Fruit fly (Drosophila melanogaster): ENCODE results near the gene CG45012.

The CG45012 gene

dm6 chr2L:11813665-11814087 is 20.7 kb upstream of the CG45012 start, which contains the start of gene CycY (continued):
- TF ChIP-seq zfh2 (GFP tag; optimal IDR thresholded peaks at IDR 0.05) (no peak), Optix (GFP tag; IDR thresholded peaks at IDR 0.05) (no peak), Elba2 (GFP tag; optimal IDR thresholded peaks at IDR 0.05) (no peak), sim (GFP tag; IDR thresholded peaks at IDR 0.05) (no peak), BtbVII (GFP tag; optimal IDR thresholded peaks at IDR 0.05) (no peak), ind (GFP tag; optimal IDR thresholded peaks at IDR 0.05) (no peak), h (optimal IDR thresholded peaks at IDR 0.05) (no peak), Sox102F (GFP tag; optimal IDR thresholded peaks at IDR 0.05) (peak; percentile 26), CG11093 (GFP tag; IDR thresholded peaks at IDR 0.05) (no peak), ssp (GFP tag; IDR thresholded peaks at IDR 0.05) (0 out of 2 replicates have a peak, but pooled peaks have one; percentile 9), jigr1 (GFP tag; IDR thresholded peaks at IDR 0.05) (no peak), kni (GFP tag; optimal IDR thresholded peaks at IDR 0.05) (no peak), gt (GFP tag; IDR thresholded peaks at IDR 0.05) (no peak), peb (GFP tag; IDR thresholded peaks at IDR 0.05) (no peak), CG33213 (GFP tag; optimal IDR thresholded peaks at IDR 0.05) (no peak), Dbx (GFP tag; IDR thresholded peaks at IDR 0.05) (no peak), slou (GFP tag; optimal IDR thresholded peaks at IDR 0.05) (no peak), CG14441 (GFP tag; IDR thresholded peaks at IDR 0.05) (no peak), CG3838 (GFP tag; optimal IDR thresholded peaks at IDR 0.05) (no peak), hkb (optimal IDR thresholded peaks at IDR 0.05) (no peak), hkb (GFP tag; IDR thresholded peaks at IDR 0.05) (no peak), B-H1 (GFP tag; IDR thresholded peaks at IDR 0.05) (no peak), CG42726 (GFP tag; IDR thresholded peaks at IDR 0.05; ENCODE audit: partially characterized antibody) (no peak), da (GFP tag; optimal IDR thresholded peaks at IDR 0.05) (no peak), ems (GFP tag; optimal IDR thresholded peaks at IDR 0.05) (no peak), CG34422 (GFP tag; IDR thresholded peaks at IDR 0.05) (no peak), CG1529 (GFP tag; optimal IDR thresholded peaks at IDR 0.05) (no peak), Rfx (GFP tag; IDR thresholded peaks at IDR 0.05) (no peak), Sry-δ (GFP tag; optimal IDR thresholded peaks at IDR 0.05) (peak; percentile 59), ash1 (GFP tag; optimal IDR thresholded peaks at IDR 0.05) (no peak), CG9437 (GFP tag; optimal IDR thresholded peaks at IDR 0.05) (no peak), repo (GFP tag; optimal IDR thresholded peaks at IDR 0.05) (no peak), cad (GFP tag; optimal IDR thresholded peaks at IDR 0.05) (no peak), CG14667 (GFP tag; IDR thresholded peaks at IDR 0.05) (no peak), lilli (GFP tag; optimal IDR thresholded peaks at IDR 0.05) (no peak), CG13287 (GFP tag; IDR thresholded peaks at IDR 0.05; ENCODE audit: partially characterized antibody) (peak; percentile 80), vnd (GFP tag; IDR thresholded peaks at IDR 0.05; ENCODE audit: partially characterized antibody) (peak; percentile 41; the same call in 1 of the 3 replicates), dati (GFP tag; IDR thresholded peaks at IDR 0.05) (no peak), zfh1 (GFP tag; IDR thresholded peaks at IDR 0.05) (no peak; the same call in 2 of the 3 replicates), Ets97D (GFP tag; optimal IDR thresholded peaks at IDR 0.05) (peak; percentile 22), CG8478 (optimal IDR thresholded peaks at IDR 0.05) (no peak), CG10366 (GFP tag; IDR thresholded peaks at IDR 0.05) (no peak), sr (GFP tag; IDR thresholded peaks at IDR 0.05) (no peak), fru (optimal IDR thresholded peaks at IDR 0.05) (no peak), Atf-2 (GFP tag; optimal IDR thresholded peaks at IDR 0.05) (no peak), pnt (GFP tag; optimal IDR thresholded peaks at IDR 0.05) (no peak), salm (tag; optimal IDR thresholded peaks at IDR 0.05) (no peak), Ets65A (GFP tag) (no peak), CG3726 (GFP tag; IDR thresholded peaks at IDR 0.05) (no peak), CG18262 (tag; optimal IDR thresholded peaks at IDR 0.05) (peak; percentile 36), btn (GFP tag; optimal IDR thresholded peaks at IDR 0.05) (no peak), sug (tag; optimal IDR thresholded peaks at IDR 0.05) (no peak), CG14965 (GFP tag; optimal IDR thresholded peaks at IDR 0.05; ENCODE audit: borderline replicate concordance) (no peak), nerfin-1 (tag; optimal IDR thresholded peaks at IDR 0.05) (peak; percentile 27), lov (optimal IDR thresholded peaks at IDR 0.05) (no peak), lov (GFP tag; IDR thresholded peaks at IDR 0.05) (no peak)

All from whole organism, embryonic.